Fruit fly (Drosophila melanogaster): Measurements from ENCODE around the gene toc.

The toc gene

DNA sequence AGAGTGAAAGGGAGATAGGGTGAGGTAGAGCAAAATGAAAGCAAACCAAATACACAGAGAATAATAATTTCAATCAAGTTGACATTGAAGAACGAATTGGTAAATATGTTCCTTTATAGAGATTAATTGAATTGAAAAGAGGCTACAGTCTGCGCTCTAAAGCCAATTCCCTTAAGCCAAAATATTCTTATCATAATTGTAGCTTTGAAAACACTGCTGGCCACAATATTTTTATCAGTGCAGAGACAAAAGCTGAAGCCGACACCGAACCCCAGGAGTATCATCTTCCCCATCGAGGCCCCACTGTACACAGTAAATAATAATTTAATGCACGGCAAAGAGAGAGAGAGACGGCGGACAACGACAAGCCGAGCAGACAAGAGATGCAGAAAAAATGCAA, 38.7 kb downstream of the toc start (continued):
- TF ChIP-seq CG8388 (GFP tag; optimal IDR thresholded peaks at IDR 0.05) (peak; percentile 17), chm (GFP tag; IDR thresholded peaks at IDR 0.05) (no peak), Ada2b (GFP tag; IDR thresholded peaks at IDR 0.05) (peak; percentile 52; the same call in 1 of the 2 replicates), CG11723 (GFP tag; optimal IDR thresholded peaks at IDR 0.05) (no peak), wor (GFP tag; IDR thresholded peaks at IDR 0.05) (0 out of 2 replicates have a peak, but pooled peaks have one; percentile 23), Drgx (GFP tag; IDR thresholded peaks at IDR 0.05) (peak; percentile 75), tin (GFP tag; optimal IDR thresholded peaks at IDR 0.05) (peak; percentile 16), row (GFP tag; IDR thresholded peaks at IDR 0.05) (peak; percentile 42), CG6689 (GFP tag; IDR thresholded peaks at IDR 0.05) (0 out of 2 replicates have a peak, but pooled peaks have one; percentile 32), Hsf (GFP tag; optimal IDR thresholded peaks at IDR 0.05) (peak; percentile 37), mam (GFP tag; optimal IDR thresholded peaks at IDR 0.05) (peak; percentile 9), Blimp-1 (GFP tag; optimal IDR thresholded peaks at IDR 0.05) (peak; percentile 51), CG14710 (tag; optimal IDR thresholded peaks at IDR 0.05) (peak; percentile 24), Dip2 (GFP tag; IDR thresholded peaks at IDR 0.05) (no peak), CG6813 (GFP tag; optimal IDR thresholded peaks at IDR 0.05) (no peak), danr (GFP tag; IDR thresholded peaks at IDR 0.05) (no peak), Hr3 (GFP tag; optimal IDR thresholded peaks at IDR 0.05) (no peak), Asciz (GFP tag; optimal IDR thresholded peaks at IDR 0.05) (peak; percentile 18), Lpt (GFP tag; optimal IDR thresholded peaks at IDR 0.05) (no peak), CG2678 (tag; optimal IDR thresholded peaks at IDR 0.05) (peak; percentile 40), Xbp1 (GFP tag; optimal IDR thresholded peaks at IDR 0.05) (peak; percentile 12), chif (GFP tag; optimal IDR thresholded peaks at IDR 0.05) (peak in 1 of 2 experiments; percentile 15), CG2712 (tag; optimal IDR thresholded peaks at IDR 0.05) (peak; percentile 52), gsb (GFP tag; IDR thresholded peaks at IDR 0.05) (no peak), D19A (tag; optimal IDR thresholded peaks at IDR 0.05) (peak; percentile 2), CG1529 (GFP tag; optimal IDR thresholded peaks at IDR 0.05) (no peak), phol (tag; optimal IDR thresholded peaks at IDR 0.05) (peak; percentile 52), CG12299 (tag; optimal IDR thresholded peaks at IDR 0.05) (no peak), unpg (GFP tag; optimal IDR thresholded peaks at IDR 0.05) (peak; percentile 49), H2.0 (GFP tag; IDR thresholded peaks at IDR 0.05) (peak; percentile 37; the same call in 1 of the 2 replicates), bab2 (GFP tag; optimal IDR thresholded peaks at IDR 0.05) (peak; percentile 4), Abd-B (GFP tag; optimal IDR thresholded peaks at IDR 0.05) (no peak), pnt (GFP tag; optimal IDR thresholded peaks at IDR 0.05) (peak; percentile 21), dmrt99B (tag; optimal IDR thresholded peaks at IDR 0.05) (peak; percentile 45), CG7839 (tag; optimal IDR thresholded peaks at IDR 0.05) (peak; percentile 18), CG11093 (GFP tag; IDR thresholded peaks at IDR 0.05) (0 out of 3 replicates have a peak, but pooled peaks have one; percentile 63), CG18262 (tag; optimal IDR thresholded peaks at IDR 0.05) (peak; percentile 42), nom (GFP tag; optimal IDR thresholded peaks at IDR 0.05) (peak; percentile 28), CG2116 (GFP tag; optimal IDR thresholded peaks at IDR 0.05) (no peak), gt (GFP tag; IDR thresholded peaks at IDR 0.05) (0 out of 2 replicates have a peak, but pooled peaks have one; percentile 10), Antp (GFP tag; optimal IDR thresholded peaks at IDR 0.05) (peak; percentile 16), jigr1 (GFP tag; IDR thresholded peaks at IDR 0.05) (no peak), dpn (GFP tag; optimal IDR thresholded peaks at IDR 0.05) (peak; percentile 2 to 34), CG10979 (tag; optimal IDR thresholded peaks at IDR 0.05) (peak; percentile 54), CG32532 (GFP tag; IDR thresholded peaks at IDR 0.05) (peak; percentile 33; the same call in 1 of the 2 replicates), CG11085 (GFP tag; IDR thresholded peaks at IDR 0.05) (no peak), hkb (optimal IDR thresholded peaks at IDR 0.05) (no peak), hkb (GFP tag; IDR thresholded peaks at IDR 0.05) (peak; percentile 43; the same call in 1 of the 2 replicates), prd (optimal IDR thresholded peaks at IDR 0.05) (no peak), prd (GFP tag; IDR thresholded peaks at IDR 0.05) (peak; percentile 59; the same call in 1 of the 3 replicates), lilli (GFP tag; optimal IDR thresholded peaks at IDR 0.05) (peak; percentile 6)
